Worm (Caenorhabditis elegans): ENCODE results near the gene K08D8.3.

ce11 chrIV:12859797-12860196 is 46.7 kb downstream of the K08D8.3 start, which contains the start of gene gcy-18:
- no peak for TF ChIP-seq ztf-4 (tag; optimal IDR thresholded peaks at IDR 0.05)
- no peak for TF ChIP-seq mbf-1 (tag; optimal IDR thresholded peaks at IDR 0.05)
- TF ChIP-seq ztf-11 (tag; optimal IDR thresholded peaks at IDR 0.05), result no peak
- TF ChIP-seq snpc-4 (tag; optimal IDR thresholded peaks at IDR 0.05), result no peak
- no peak for TF ChIP-seq lsy-2 (tag; optimal IDR thresholded peaks at IDR 0.05)
- no peak for TF ChIP-seq sma-9 (GFP tag; optimal IDR thresholded peaks at IDR 0.05)
- no peak for TF ChIP-seq sma-9 (tag; optimal IDR thresholded peaks at IDR 0.05)
- no peak for TF ChIP-seq lin-39 (tag; optimal IDR thresholded peaks at IDR 0.05)
- TF ChIP-seq blmp-1 (tag; optimal IDR thresholded peaks at IDR 0.05; ENCODE audit: insufficient read depth), result no peak
- no peak for TF ChIP-seq skn-1 (tag; optimal IDR thresholded peaks at IDR 0.05)
- no peak for TF ChIP-seq nhr-12 (tag; optimal IDR thresholded peaks at IDR 0.05)
- TF ChIP-seq ama-1 (optimal IDR thresholded peaks at IDR 0.05), result no peak
- TF ChIP-seq zag-1 (tag; optimal IDR thresholded peaks at IDR 0.05), result no peak
- TF ChIP-seq sem-4 (tag; optimal IDR thresholded peaks at IDR 0.05), result no peak

All from whole organism, L2 larva.